Fruit fly (Drosophila melanogaster): Measurements from ENCODE around the gene CG16952.

The CG16952 gene

dm6 chrX:15869843-15870242 is at the start of gene CG16952 (continued):
- no peak for TF ChIP-seq CG6254 (GFP tag; optimal IDR thresholded peaks at IDR 0.05)
- TF ChIP-seq fd64A (GFP tag; optimal IDR thresholded peaks at IDR 0.05) = no peak
- no peak for TF ChIP-seq GATAe (GFP tag; conservative IDR thresholded peaks at IDR 0.05)
- no peak for TF ChIP-seq YL-1 (GFP tag; optimal IDR thresholded peaks at IDR 0.05)
- no peak for TF ChIP-seq H2.0 (GFP tag; IDR thresholded peaks at IDR 0.05)
- TF ChIP-seq Fer3 (tag; optimal IDR thresholded peaks at IDR 0.05) = no peak
- no peak for TF ChIP-seq CG8281 (tag; optimal IDR thresholded peaks at IDR 0.05)
- peak; percentile 23 for TF ChIP-seq Sin3A (optimal IDR thresholded peaks at IDR 0.05)
- TF ChIP-seq D19B (GFP tag; optimal IDR thresholded peaks at IDR 0.05) = no peak
- no peak for TF ChIP-seq tap (tag; optimal IDR thresholded peaks at IDR 0.05)
- TF ChIP-seq ewg (GFP tag; optimal IDR thresholded peaks at IDR 0.05) = no peak
- TF ChIP-seq sim (GFP tag; IDR thresholded peaks at IDR 0.05) = no peak
- no peak for TF ChIP-seq sc (optimal IDR thresholded peaks at IDR 0.05)
- no peak for TF ChIP-seq sc (GFP tag; optimal IDR thresholded peaks at IDR 0.05)
- no peak for TF ChIP-seq unpg (GFP tag; optimal IDR thresholded peaks at IDR 0.05)
- peak; percentile 83 for TF ChIP-seq Bgb (GFP tag; IDR thresholded peaks at IDR 0.05; ENCODE audit: partially characterized antibody)
- no peak for TF ChIP-seq CG11456 (GFP tag; IDR thresholded peaks at IDR 0.05)
- no peak for TF ChIP-seq ERR (GFP tag; optimal IDR thresholded peaks at IDR 0.05)
- peak; percentile 84 for TF ChIP-seq CG6791 (GFP tag; IDR thresholded peaks at IDR 0.05; ENCODE audit: partially characterized antibody)
- TF ChIP-seq CG9609 (GFP tag; optimal IDR thresholded peaks at IDR 0.05) = no peak
- TF ChIP-seq slp2 (GFP tag; optimal IDR thresholded peaks at IDR 0.05) = no peak
- no peak for TF ChIP-seq az2 (GFP tag; optimal IDR thresholded peaks at IDR 0.05)
- TF ChIP-seq gro (GFP tag; optimal IDR thresholded peaks at IDR 0.05) = no peak
- no peak for TF ChIP-seq CG1647 (GFP tag; optimal IDR thresholded peaks at IDR 0.05)
- no peak for TF ChIP-seq rib (GFP tag; IDR thresholded peaks at IDR 0.05)
- no peak for TF ChIP-seq CG2678 (tag; optimal IDR thresholded peaks at IDR 0.05)
- no peak for TF ChIP-seq dati (GFP tag; IDR thresholded peaks at IDR 0.05)
- no peak for TF ChIP-seq wdn (GFP tag; IDR thresholded peaks at IDR 0.05)
- no peak for TF ChIP-seq CG6765 (GFP tag; optimal IDR thresholded peaks at IDR 0.05)
- no peak for TF ChIP-seq CG12236 (GFP tag; optimal IDR thresholded peaks at IDR 0.05)
- peak; percentile 91 for TF ChIP-seq BEAF-32 (GFP tag; optimal IDR thresholded peaks at IDR 0.05)
- TF ChIP-seq Opbp (GFP tag; IDR thresholded peaks at IDR 0.05; ENCODE audit: partially characterized antibody) = peak; percentile 79
- TF ChIP-seq B-H1 (GFP tag; IDR thresholded peaks at IDR 0.05) = no peak
- no peak for TF ChIP-seq CG18764 (GFP tag; optimal IDR thresholded peaks at IDR 0.05)
- TF ChIP-seq dmrt99B (tag; optimal IDR thresholded peaks at IDR 0.05) = no peak
- TF ChIP-seq Doc2 (GFP tag; IDR thresholded peaks at IDR 0.05) = no peak
- TF ChIP-seq Elba2 (GFP tag; optimal IDR thresholded peaks at IDR 0.05) = no peak
- no peak for TF ChIP-seq Rx (GFP tag; IDR thresholded peaks at IDR 0.05)
- TF ChIP-seq chif (GFP tag; optimal IDR thresholded peaks at IDR 0.05) = no peak
- TF ChIP-seq ash1 (GFP tag; optimal IDR thresholded peaks at IDR 0.05) = no peak
- no peak for TF ChIP-seq ara (GFP tag; IDR thresholded peaks at IDR 0.05)
- TF ChIP-seq CG16863 (GFP tag; optimal IDR thresholded peaks at IDR 0.05) = no peak
- no peak for TF ChIP-seq CG9876 (GFP tag; optimal IDR thresholded peaks at IDR 0.05)
- TF ChIP-seq CG13424 (tag; optimal IDR thresholded peaks at IDR 0.05) = no peak
- TF ChIP-seq CG12155 (GFP tag; optimal IDR thresholded peaks at IDR 0.05) = no peak
- TF ChIP-seq Tbp (GFP tag; optimal IDR thresholded peaks at IDR 0.05) = no peak
- TF ChIP-seq peb (GFP tag; IDR thresholded peaks at IDR 0.05) = no peak
- TF ChIP-seq CG8388 (GFP tag; optimal IDR thresholded peaks at IDR 0.05) = no peak
- TF ChIP-seq CG14860 (GFP tag; IDR thresholded peaks at IDR 0.05; ENCODE audit: partially characterized antibody) = peak; percentile 93
- TF ChIP-seq eyg (GFP tag; optimal IDR thresholded peaks at IDR 0.05) = no peak
- no peak for TF ChIP-seq tx (GFP tag; optimal IDR thresholded peaks at IDR 0.05)
- TF ChIP-seq vfl (GFP tag; optimal IDR thresholded peaks at IDR 0.05) = no peak
- no peak for TF ChIP-seq sob (GFP tag; IDR thresholded peaks at IDR 0.05)

Data from whole organism, embryonic.